Comparison of ENCODE assay signal across 1 fruit fly cellular context in genomic region chr2L:17751220-17751619, dm6.
TF ChIP-seq lines count a peak whose summit lies in the region.

No protein-coding gene starts in this region.

TF ChIP-seq in whole organism, embryonic, 481 proteins besides CTCF, POLR2A, EP300 and RAD21 (continued from another document):
- no peak for TF ChIP-seq maf-S (GFP tag; optimal IDR thresholded peaks at IDR 0.05; lab: Kevin White, UChicago)
- peak; percentile 63; the same call in 1 of the 3 replicates for TF ChIP-seq CG2199 (GFP tag; IDR thresholded peaks at IDR 0.05; lab: Robert Waterston, UW)
- TF ChIP-seq Trl (optimal IDR thresholded peaks at IDR 0.05; lab: Kevin White, UChicago): peak; percentile 40 to 68
- no peak for TF ChIP-seq Trl (GFP tag; optimal IDR thresholded peaks at IDR 0.05; lab: Kevin White, UChicago)
- peak; percentile 59 for TF ChIP-seq Deaf1 (tag; optimal IDR thresholded peaks at IDR 0.05; lab: Kevin White, UChicago)
- no peak for TF ChIP-seq gcm (GFP tag; optimal IDR thresholded peaks at IDR 0.05; lab: Kevin White, UChicago)
- TF ChIP-seq Nf-YB (GFP tag; optimal IDR thresholded peaks at IDR 0.05; lab: Kevin White, UChicago): no peak
- no peak for TF ChIP-seq lov (optimal IDR thresholded peaks at IDR 0.05; lab: Kevin White, UChicago)
- no peak for TF ChIP-seq lov (GFP tag; IDR thresholded peaks at IDR 0.05; lab: Robert Waterston, UW)
- no peak for TF ChIP-seq TFAM (GFP tag; optimal IDR thresholded peaks at IDR 0.05; lab: Kevin White, UChicago)
- TF ChIP-seq phol (tag; optimal IDR thresholded peaks at IDR 0.05; lab: Kevin White, UChicago): no peak
- no peak for TF ChIP-seq CG12769 (tag; optimal IDR thresholded peaks at IDR 0.05; lab: Kevin White, UChicago)
- no peak for TF ChIP-seq salm (tag; optimal IDR thresholded peaks at IDR 0.05; lab: Kevin White, UChicago)
- peak; percentile 32 for TF ChIP-seq pfk (GFP tag; optimal IDR thresholded peaks at IDR 0.05; lab: Kevin White, UChicago)
- no peak for TF ChIP-seq CG6813 (GFP tag; optimal IDR thresholded peaks at IDR 0.05; lab: Kevin White, UChicago)
- TF ChIP-seq NC2α (GFP tag; optimal IDR thresholded peaks at IDR 0.05; lab: Kevin White, UChicago): no peak
- peak; percentile 53 for TF ChIP-seq cg (GFP tag; optimal IDR thresholded peaks at IDR 0.05; lab: Kevin White, UChicago)
- no peak for TF ChIP-seq sens-2 (GFP tag; IDR thresholded peaks at IDR 0.05; lab: Robert Waterston, UW)
- TF ChIP-seq ab (GFP tag; optimal IDR thresholded peaks at IDR 0.05; lab: Kevin White, UChicago): no peak
- no peak for TF ChIP-seq eyg (GFP tag; optimal IDR thresholded peaks at IDR 0.05; lab: Kevin White, UChicago)
- no peak for TF ChIP-seq nerfin-2 (GFP tag; IDR thresholded peaks at IDR 0.05; lab: Robert Waterston, UW; ENCODE audit: partially characterized antibody)
